Fruit fly (Drosophila melanogaster) whole organism, embryonic: ENCODE data around the gene CG7627.

Experiments used
- Abd-B ChIP-seq: fragments of 200-800 bp; sonication (Bioruptor generic); optimal IDR thresholded peaks from 2 replicates; lab custom pipeline; 2018; ENCODE audit warnings: missing biosample characterization, mild to moderate bottlenecking, missing genetic modification characterization, moderate library complexity
- Aef1 ChIP-seq: fragments of 200-800 bp; sonication (Bioruptor generic); IDR thresholded peaks from 3 replicates; pipeline ENCODE4 v1.3.6; 2022; ENCODE audit warnings: missing biosample characterization, missing genetic modification characterization
- Atf-2 ChIP-seq: fragments of 200-800 bp; sonication (Bioruptor generic); optimal IDR thresholded peaks from 2 replicates; lab custom pipeline; 2016; ENCODE audit warnings: missing biosample characterization, missing genetic modification characterization
- Awh ChIP-seq: fragments of 200-800 bp; sonication (Bioruptor generic); IDR thresholded peaks from 2 replicates; pipeline ENCODE4, ENCODE4 v1.3.6; 2022; ENCODE audit warnings: missing biosample characterization, missing genetic modification characterization
- CG10147 ChIP-seq: fragments of 200-800 bp; sonication (Bioruptor generic); optimal IDR thresholded peaks from 2 replicates; lab custom pipeline; 2019; ENCODE audit warnings: missing biosample characterization, mild to moderate bottlenecking, missing genetic modification characterization, moderate library complexity
- CG10366 ChIP-seq: fragments of 200-800 bp; sonication (Bioruptor generic); IDR thresholded peaks from 2 replicates; pipeline ENCODE4 v1.3.6; 2022; ENCODE audit warnings: missing biosample characterization, missing genetic modification characterization
- CG11085 ChIP-seq: fragments of 200-800 bp; sonication (Bioruptor generic); IDR thresholded peaks from 2 replicates; pipeline ENCODE4 v1.3.6; 2022; ENCODE audit warnings: missing biosample characterization, missing genetic modification characterization
- CG13424 ChIP-seq: fragments of 200-800 bp; sonication (Bioruptor generic); optimal IDR thresholded peaks from 2 replicates; lab custom pipeline; 2019; ENCODE audit warnings: missing biosample characterization, mild to moderate bottlenecking, missing genetic modification characterization, moderate library complexity
- CG14014 ChIP-seq: fragments of 200-800 bp; sonication (Bioruptor generic); IDR thresholded peaks from 2 replicates; pipeline ENCODE4 v1.3.6; 2022; ENCODE audit warnings: missing biosample characterization, missing genetic modification characterization
- CG14965 ChIP-seq: fragments of 200-800 bp; sonication (Bioruptor generic); optimal IDR thresholded peaks from 2 replicates; lab custom pipeline; 2016; ENCODE audit warnings: missing biosample characterization, missing genetic modification characterization, borderline replicate concordance
- CG1529 ChIP-seq: fragments of 200-800 bp; sonication (Bioruptor generic); optimal IDR thresholded peaks from 3 replicates; lab custom pipeline; 2018; ENCODE audit warnings: missing biosample characterization, missing genetic modification characterization
- CG15479 ChIP-seq: fragments of 200-800 bp; sonication (Bioruptor generic); optimal IDR thresholded peaks from 3 replicates; lab custom pipeline; 2019; ENCODE audit warnings: missing biosample characterization, mild to moderate bottlenecking, missing genetic modification characterization, moderate library complexity
- CG15601 ChIP-seq: fragments of 200-800 bp; sonication (Bioruptor generic); optimal IDR thresholded peaks from 3 replicates; lab custom pipeline; 2019; ENCODE audit warnings: missing biosample characterization, mild to moderate bottlenecking, missing genetic modification characterization, moderate library complexity
- CG16779 ChIP-seq: fragments of 200-800 bp; sonication (Bioruptor generic); IDR thresholded peaks from 2 replicates; pipeline ENCODE4 v1.3.6; 2022; ENCODE audit warnings: missing biosample characterization, missing genetic modification characterization
- CG17186 ChIP-seq: fragments of 200-800 bp; sonication (Bioruptor generic); optimal IDR thresholded peaks from 3 replicates; lab custom pipeline; 2017; ENCODE audit warnings: missing biosample characterization, missing genetic modification reagents, missing genetic modification characterization
- CG17612 ChIP-seq: fragments of 200-800 bp; sonication (Bioruptor generic); IDR thresholded peaks from 2 replicates; pipeline ENCODE4 v1.3.6; 2022; ENCODE audit warnings: missing biosample characterization, missing genetic modification characterization
- CG17829 ChIP-seq: fragments of 200-800 bp; optimal IDR thresholded peaks from 2 replicates; lab custom pipeline; 2019; ENCODE audit warnings: missing biosample characterization, mild to moderate bottlenecking, missing genetic modification characterization, moderate library complexity
- CG1832 ChIP-seq: fragments of 200-800 bp; sonication (Bioruptor generic); optimal IDR thresholded peaks from 2 replicates; lab custom pipeline; 2017; ENCODE audit warnings: missing biosample characterization, mild to moderate bottlenecking, missing genetic modification characterization, inconsistent platforms
- CG2678 ChIP-seq: fragments of 200-800 bp; sonication (Bioruptor generic); optimal IDR thresholded peaks from 3 replicates; lab custom pipeline; 2019; ENCODE audit warnings: missing biosample characterization, mild to moderate bottlenecking, missing genetic modification characterization, moderate library complexity
- CG33557 ChIP-seq: fragments of 200-800 bp; sonication (Bioruptor generic); optimal IDR thresholded peaks from 2 replicates; lab custom pipeline; 2019; ENCODE audit warnings: missing biosample characterization, mild to moderate bottlenecking, missing genetic modification characterization, moderate library complexity
- CG34376 ChIP-seq: fragments of 200-800 bp; sonication (Bioruptor generic); optimal IDR thresholded peaks from 2 replicates; lab custom pipeline; 2018; ENCODE audit warnings: missing biosample characterization, mild to moderate bottlenecking, missing genetic modification characterization
- CG34422 ChIP-seq: fragments of 200-800 bp; sonication (Bioruptor generic); IDR thresholded peaks from 3 replicates; pipeline ENCODE4 v1.3.6; 2022; ENCODE audit warnings: missing biosample characterization, missing genetic modification characterization
- CG4360 ChIP-seq: fragments of 200-800 bp; sonication (Bioruptor generic); IDR thresholded peaks from 2 replicates; pipeline ENCODE4 v1.3.6; 2022; ENCODE audit warnings: missing biosample characterization, missing genetic modification characterization
- CG6254 ChIP-seq: fragments of 200-800 bp; sonication (Bioruptor generic); optimal IDR thresholded peaks from 3 replicates; lab custom pipeline; 2017; ENCODE audit warnings: mild to moderate bottlenecking, missing biosample characterization, missing genetic modification reagents, missing genetic modification characterization
- CG6765 ChIP-seq: fragments of 200-800 bp; sonication (Bioruptor generic); optimal IDR thresholded peaks from 3 replicates; lab custom pipeline; 2017; ENCODE audit warnings: missing biosample characterization, mild to moderate bottlenecking, missing genetic modification characterization
- CG7928 ChIP-seq: fragments of 200-800 bp; sonication (Bioruptor generic); optimal IDR thresholded peaks from 2 replicates; lab custom pipeline; 2017; ENCODE audit warnings: missing biosample characterization, mild to moderate bottlenecking, missing genetic modification characterization
- CG9797 ChIP-seq: fragments of 200-800 bp; sonication (Bioruptor generic); optimal IDR thresholded peaks from 3 replicates; lab custom pipeline; 2018; ENCODE audit warnings: missing biosample characterization, mild to moderate bottlenecking, missing genetic modification characterization
- CkIIα-i1 ChIP-seq: fragments of 200-800 bp; sonication (Bioruptor generic); IDR thresholded peaks from 2 replicates; pipeline ENCODE4 v1.3.6; 2022; ENCODE audit warnings: missing biosample characterization, missing genetic modification characterization
- Dbx ChIP-seq: fragments of 200-800 bp; sonication (Bioruptor generic); IDR thresholded peaks from 3 replicates; pipeline ENCODE4 v1.3.6; 2022; ENCODE audit warnings: missing biosample characterization, missing genetic modification characterization
- Deaf1 ChIP-seq: fragments of 200-800 bp; optimal IDR thresholded peaks from 3 replicates; lab custom pipeline; 2019; ENCODE audit warnings: missing biosample characterization, mild to moderate bottlenecking, missing genetic modification characterization, moderate library complexity
- HLH54F ChIP-seq: fragments of 200-800 bp; sonication (Bioruptor generic); optimal IDR thresholded peaks from 3 replicates; lab custom pipeline; 2016; ENCODE audit warnings: missing biosample characterization, missing genetic modification characterization
- Hr51 ChIP-seq, 2 experiments: fragments of 200-800 bp; sonication (Bioruptor generic); optimal IDR thresholded peaks; 2 replicates in 1 of 2; 3 replicates in 1 of 2; lab custom pipeline; 2016 to 2018; ENCODE audit warnings: missing biosample characterization in 2 of 2, missing genetic modification characterization in 2 of 2, mild to moderate bottlenecking in 1 of 2, moderate library complexity in 1 of 2
- Meics ChIP-seq: fragments of 200-800 bp; sonication (Bioruptor generic); optimal IDR thresholded peaks from 2 replicates; lab custom pipeline; 2017; ENCODE audit warnings: missing biosample characterization, mild to moderate bottlenecking, missing genetic modification characterization
- al ChIP-seq: fragments of 200-800 bp; sonication (Bioruptor generic); IDR thresholded peaks from 2 replicates; pipeline ENCODE4 v1.3.6; 2022; ENCODE audit warnings: missing biosample characterization, missing genetic modification characterization
- amos ChIP-seq: fragments of 200-800 bp; sonication (Bioruptor generic); IDR thresholded peaks from 2 replicates; pipeline ENCODE4 v1.3.6; 2022; ENCODE audit warnings: missing biosample characterization, missing genetic modification characterization; ENCODE audit not compliant: partially characterized antibody
- ato ChIP-seq: fragments of 200-800 bp; sonication (Bioruptor generic); IDR thresholded peaks from 2 replicates; pipeline ENCODE4 v1.3.6; 2022; ENCODE audit warnings: missing biosample characterization, missing genetic modification characterization; ENCODE audit not compliant: partially characterized antibody
- eyg ChIP-seq: fragments of 200-800 bp; sonication (Bioruptor generic); optimal IDR thresholded peaks from 3 replicates; lab custom pipeline; 2016; ENCODE audit warnings: missing biosample characterization, missing genetic modification characterization
- fd3F ChIP-seq: fragments of 200-800 bp; sonication (Bioruptor generic); optimal IDR thresholded peaks from 2 replicates; lab custom pipeline; 2018; ENCODE audit warnings: missing biosample characterization, mild to moderate bottlenecking, missing genetic modification characterization, moderate library complexity
- fru ChIP-seq: fragments of >200 bp; optimal IDR thresholded peaks from 2 replicates; lab custom pipeline; 2017
- inv ChIP-seq: fragments of 200-800 bp; sonication (Bioruptor generic); IDR thresholded peaks from 2 replicates; pipeline ENCODE4 v1.3.6; 2022; ENCODE audit warnings: missing biosample characterization, missing genetic modification characterization; ENCODE audit not compliant: partially characterized antibody
- kah ChIP-seq: fragments of 200-800 bp; sonication (Bioruptor generic); optimal IDR thresholded peaks from 2 replicates; lab custom pipeline; 2018; ENCODE audit warnings: missing biosample characterization, mild to moderate bottlenecking, missing genetic modification characterization
- kay ChIP-seq: fragments of 200-800 bp; sonication (Bioruptor generic); optimal IDR thresholded peaks from 2 replicates; lab custom pipeline; 2016; ENCODE audit warnings: missing biosample characterization, missing genetic modification characterization
- maf-S ChIP-seq: fragments of 200-800 bp; sonication (Bioruptor generic); optimal IDR thresholded peaks from 2 replicates; lab custom pipeline; 2016; ENCODE audit warnings: missing biosample characterization, missing genetic modification characterization
- ro ChIP-seq: fragments of 200-800 bp; sonication (Bioruptor generic); IDR thresholded peaks from 2 replicates; pipeline ENCODE4 v1.3.6; 2022; ENCODE audit warnings: missing biosample characterization, missing genetic modification characterization
- sens ChIP-seq: fragments of 200-800 bp; sonication (Bioruptor generic); peaks from one replicate; lab custom pipeline; 2016; ENCODE audit warnings: missing biosample characterization, missing genetic modification characterization
- sima ChIP-seq: fragments of 200-800 bp; sonication (Bioruptor generic); optimal IDR thresholded peaks from 2 replicates; lab custom pipeline; 2016; ENCODE audit warnings: missing biosample characterization, missing genetic modification characterization
- sna ChIP-seq: fragments of 200-800 bp; sonication (Bioruptor generic); IDR thresholded peaks from 2 replicates; pipeline ENCODE4 v1.3.6; 2022; ENCODE audit warnings: missing biosample characterization, missing genetic modification characterization; ENCODE audit not compliant: partially characterized antibody
- so ChIP-seq: fragments of 200-800 bp; sonication (Bioruptor generic); IDR thresholded peaks from 3 replicates; pipeline ENCODE4 v1.3.6; 2022; ENCODE audit warnings: missing biosample characterization, missing genetic modification characterization
- stc ChIP-seq: fragments of 200-800 bp; sonication (Bioruptor generic); IDR thresholded peaks from 2 replicates; pipeline ENCODE4 v1.3.6; 2022; ENCODE audit warnings: missing biosample characterization, missing genetic modification characterization
- tna ChIP-seq: fragments of 200-800 bp; sonication (Bioruptor generic); IDR thresholded peaks from 2 replicates; pipeline ENCODE4 v1.3.6; 2022; ENCODE audit warnings: missing biosample characterization, missing genetic modification characterization; ENCODE audit not compliant: partially characterized antibody
- zf30C ChIP-seq: fragments of 200-800 bp; sonication (Bioruptor generic); optimal IDR thresholded peaks from 3 replicates; lab custom pipeline; 2018; ENCODE audit warnings: missing biosample characterization, mild to moderate bottlenecking, missing genetic modification characterization

Gene CG7627

DNA sequence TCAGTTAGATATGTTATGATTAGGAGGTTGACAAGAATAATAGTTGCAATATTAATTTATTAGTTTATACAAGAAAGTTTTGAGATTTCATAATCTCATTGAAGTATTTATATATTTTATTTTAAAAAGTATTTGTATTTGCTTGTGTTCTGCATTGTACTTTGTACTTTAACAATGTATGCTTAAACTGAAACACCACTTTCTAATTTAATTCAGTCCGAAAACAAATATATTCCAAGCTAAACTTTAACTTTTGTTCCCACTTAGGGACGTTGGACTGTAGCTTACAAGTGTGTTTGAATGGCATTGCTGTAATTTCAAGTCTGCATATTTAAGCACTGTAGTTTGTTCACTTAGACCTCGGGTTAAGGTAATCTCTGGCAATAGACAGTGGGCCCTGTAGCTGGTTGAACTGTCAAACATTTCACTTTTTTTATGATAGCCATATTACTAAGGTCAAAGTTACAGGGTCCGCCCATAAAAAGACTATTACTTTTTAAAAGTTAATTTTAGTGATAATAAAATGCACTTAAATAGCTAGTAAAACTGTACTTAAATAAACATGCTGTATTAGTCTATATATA, 9.2 kb upstream of the CG7627 start (continued):
- TF ChIP-seq CG14014: no peak
- TF ChIP-seq CG17612 (GFP tag; lab: Robert Waterston, UW): no peak
- no peak for TF ChIP-seq stc
- TF ChIP-seq CG9797 (GFP tag; lab: Kevin White, UChicago): no peak
- no peak for TF ChIP-seq CG15601 (tag; lab: Kevin White, UChicago)
- no peak for TF ChIP-seq fd3F (GFP tag; lab: Kevin White, UChicago)
- TF ChIP-seq ro (GFP tag; lab: Robert Waterston, UW): no peak
- peak; percentile 65 for TF ChIP-seq CG2678 (tag; lab: Kevin White, UChicago)
- TF ChIP-seq amos (GFP tag; lab: Robert Waterston, UW): no peak
- TF ChIP-seq fru (lab: Kevin White, UChicago): no peak
- TF ChIP-seq Aef1 (GFP tag; lab: Robert Waterston, UW): no peak
- no peak for TF ChIP-seq CkIIα-i1
- TF ChIP-seq eyg (GFP tag; lab: Kevin White, UChicago): no peak
- no peak for TF ChIP-seq ato (GFP tag; lab: Robert Waterston, UW)
- no peak for TF ChIP-seq kah (GFP tag; lab: Kevin White, UChicago)
- TF ChIP-seq so: 0 out of 3 replicates have a peak, but pooled peaks have one; percentile 23
- no peak for TF ChIP-seq CG1832 (GFP tag; lab: Kevin White, UChicago)
- TF ChIP-seq Hr51 (GFP tag; optimal IDR thresholded peaks at IDR 0.05; lab: Kevin White, UChicago): peak in 1 of 2 experiments; percentile 52
- no peak for TF ChIP-seq CG14965
- no peak for TF ChIP-seq CG16779 (GFP tag; lab: Robert Waterston, UW)
- TF ChIP-seq Meics: peak; percentile 48
- 0 out of 2 replicates have a peak, but pooled peaks have one; percentile 8 for TF ChIP-seq CG10366 (GFP tag; lab: Robert Waterston, UW)
- no peak for TF ChIP-seq CG11085 (GFP tag; lab: Robert Waterston, UW)
- TF ChIP-seq kay (GFP tag; lab: Kevin White, UChicago): no peak
- TF ChIP-seq al (GFP tag; lab: Robert Waterston, UW): no peak
- no peak for TF ChIP-seq Awh (GFP tag; lab: Robert Waterston, UW)
- no peak for TF ChIP-seq CG1529 (GFP tag; lab: Kevin White, UChicago)
- no peak for TF ChIP-seq CG10147 (GFP tag; lab: Kevin White, UChicago)
- TF ChIP-seq CG34422: no peak
- TF ChIP-seq zf30C: no peak
- TF ChIP-seq CG13424 (tag; lab: Kevin White, UChicago): peak; percentile 22
- no peak for TF ChIP-seq Abd-B (GFP tag; lab: Kevin White, UChicago)
- no peak for TF ChIP-seq CG4360 (GFP tag; lab: Robert Waterston, UW)
- TF ChIP-seq maf-S (GFP tag; lab: Kevin White, UChicago): no peak
- no peak for TF ChIP-seq tna (GFP tag; lab: Robert Waterston, UW)
- TF ChIP-seq inv (GFP tag; lab: Robert Waterston, UW): no peak
- TF ChIP-seq CG15479 (GFP tag; lab: Kevin White, UChicago): no peak
- TF ChIP-seq Deaf1 (tag; lab: Kevin White, UChicago): no peak
- no peak for TF ChIP-seq Atf-2 (GFP tag; lab: Kevin White, UChicago)
- no peak for TF ChIP-seq sna (GFP tag; lab: Robert Waterston, UW)
- peak; percentile 31 for TF ChIP-seq CG17829
- no peak for TF ChIP-seq CG7928 (GFP tag; lab: Kevin White, UChicago)
- TF ChIP-seq HLH54F (GFP tag; lab: Kevin White, UChicago): no peak
- no peak for TF ChIP-seq CG6765
- no peak for TF ChIP-seq CG17186
- no peak for TF ChIP-seq CG34376 (GFP tag; lab: Kevin White, UChicago)
- TF ChIP-seq CG6254 (GFP tag; lab: Kevin White, UChicago): no peak
- TF ChIP-seq sens (GFP tag; lab: Kevin White, UChicago): no peak
- no peak for TF ChIP-seq Dbx (GFP tag; lab: Robert Waterston, UW)
- TF ChIP-seq sima (GFP tag; lab: Kevin White, UChicago): no peak
- no peak for TF ChIP-seq CG33557 (GFP tag; lab: Kevin White, UChicago)
